Worm (Caenorhabditis elegans) whole organism, early embryonic: ENCODE results near the gene Y53C12A.3.
A peak's percentile ranks its signal among the peaks of the same experiment; 100 is the strongest.

Experiments used
- B0310.2 ChIP-seq: sonication (generic microtip); optimal IDR thresholded peaks from 2 replicates; lab custom pipeline; 2016; ENCODE audit warnings: mild to moderate bottlenecking, missing genetic modification characterization, missing compliant biosample characterization
- F13C5.2 ChIP-seq: sonication (generic microtip); optimal IDR thresholded peaks from 2 replicates; lab custom pipeline; 2017; ENCODE audit warnings: mild to moderate bottlenecking, missing genetic modification characterization, inconsistent platforms, missing compliant biosample characterization
- aly-1 ChIP-seq: sonication (generic microtip); optimal IDR thresholded peaks from 2 replicates; lab custom pipeline; 2016; ENCODE audit warnings: missing genetic modification characterization, missing compliant biosample characterization
- ama-1 ChIP-seq: fragments of 150-350 bp; optimal IDR thresholded peaks from 2 replicates; lab custom pipeline; 2014
- ceh-13 ChIP-seq: fragments of 200-800 bp; sonication (Bioruptor generic); optimal IDR thresholded peaks from 2 replicates; lab custom pipeline; 2018; ENCODE audit warnings: mild to moderate bottlenecking, missing genetic modification characterization, missing compliant biosample characterization
- ceh-36 ChIP-seq: sonication (generic microtip); optimal IDR thresholded peaks from 2 replicates; lab custom pipeline; 2016; ENCODE audit warnings: missing genetic modification characterization, inconsistent platforms, missing compliant biosample characterization
- ets-7 ChIP-seq: sonication (generic microtip); optimal IDR thresholded peaks from 2 replicates; lab custom pipeline; 2016; ENCODE audit warnings: missing genotype, missing genetic modification characterization, missing compliant biosample characterization
- flt-1 ChIP-seq: fragments of 200-800 bp; sonication (Bioruptor generic); IDR thresholded peaks from 2 replicates; pipeline ENCODE4 v1.3.6; 2022; ENCODE audit warnings: missing genetic modification characterization, missing compliant biosample characterization
- hmbx-1 ChIP-seq: sonication (generic microtip); optimal IDR thresholded peaks from 2 replicates; lab custom pipeline; 2016; ENCODE audit warnings: mild to moderate bottlenecking, missing genetic modification characterization, missing compliant biosample characterization
- hmg-4 ChIP-seq: fragments of 200-800 bp; sonication (Bioruptor generic); optimal IDR thresholded peaks from 2 replicates; lab custom pipeline; 2018; ENCODE audit warnings: mild to moderate bottlenecking, missing genetic modification characterization, missing compliant biosample characterization
- hnd-1 ChIP-seq: sonication (generic microtip); optimal IDR thresholded peaks from 2 replicates; lab custom pipeline; 2016; ENCODE audit warnings: missing genetic modification characterization, missing compliant biosample characterization
- pes-1 ChIP-seq: fragments of 200-800 bp; sonication (Bioruptor generic); IDR thresholded peaks from 2 replicates; pipeline ENCODE4 v1.3.6; 2022; ENCODE audit warnings: missing genetic modification reagents, missing genetic modification characterization, missing compliant biosample characterization
- scrt-1 ChIP-seq: fragments of 200-800 bp; sonication (Bioruptor generic); IDR thresholded peaks from 2 replicates; pipeline ENCODE4 v1.3.6; 2022; ENCODE audit warnings: missing genetic modification characterization, missing compliant biosample characterization
- sea-1 ChIP-seq: fragments of 200-800 bp; sonication (Bioruptor generic); conservative IDR thresholded peaks from 2 replicates; pipeline ENCODE4 v1.3.6; 2022; ENCODE audit warnings: missing genetic modification characterization, missing compliant biosample characterization
- tbx-11 ChIP-seq: fragments of 200-800 bp; sonication (Bioruptor generic); IDR thresholded peaks from 2 replicates; pipeline ENCODE4 v1.3.6; 2022; ENCODE audit warnings: missing genetic modification characterization, missing compliant biosample characterization
- tbx-37 ChIP-seq: fragments of 200-800 bp; sonication (Bioruptor generic); conservative IDR thresholded peaks from 2 replicates; pipeline ENCODE4 v1.3.6; 2022; ENCODE audit warnings: missing genetic modification reagents, missing genetic modification characterization, missing compliant biosample characterization
- tra-4 ChIP-seq: sonication (generic microtip); optimal IDR thresholded peaks from 2 replicates; lab custom pipeline; 2017; ENCODE audit warnings: missing genetic modification characterization, missing compliant biosample characterization

The Y53C12A.3 gene

ce11 chrII:9706207-9706606 is at the start of gene Y53C12A.3:
Gene Y53C12A.3, minus strand, starts transcription at chrII:9706240.
- TF ChIP-seq hnd-1 (tag; lab: Kevin White, UChicago) (no peak), F13C5.2 (tag; lab: Kevin White, UChicago) (peak; percentile 16)

ce11 chrII:9755425-9755824 is 49.4 kb upstream of the Y53C12A.3 start:
- TF ChIP-seq flt-1 (GFP tag; lab: Robert Waterston, UW) = no peak
- no peak for TF ChIP-seq pes-1 (GFP tag; lab: Robert Waterston, UW)

- TF ChIP-seq hmg-4 (GFP tag; lab: Kevin White, UChicago) = no peak
Observed at ce11 chrII:9753730-9754129, 47.7 kb upstream of the Y53C12A.3 start, which contains the start of gene ZK1321.1. Gene ZK1321.1, plus strand, starts transcription at chrII:9754030.

ce11 chrII:9753056-9753455 is 47.0 kb upstream of the Y53C12A.3 start, which contains the start of gene Y53C12B.7:
Gene Y53C12B.7, minus strand, starts transcription at chrII:9753218.
- TF ChIP-seq tbx-37 (no peak), ceh-36 (no peak), ama-1 (lab: Kevin White, UChicago) (no peak), pes-1 (GFP tag; lab: Robert Waterston, UW) (no peak), scrt-1 (GFP tag; lab: Robert Waterston, UW) (no peak), hmg-4 (GFP tag; lab: Kevin White, UChicago) (no peak), F13C5.2 (tag; lab: Kevin White, UChicago) (no peak), aly-1 (tag; lab: Kevin White, UChicago) (no peak), tbx-11 (GFP tag; lab: Robert Waterston, UW) (no peak), flt-1 (GFP tag; lab: Robert Waterston, UW) (no peak), B0310.2 (tag; lab: Kevin White, UChicago) (no peak)

- no peak for TF ChIP-seq B0310.2 (tag; lab: Kevin White, UChicago)
- no peak for TF ChIP-seq pes-1 (GFP tag; lab: Robert Waterston, UW)
- no peak for TF ChIP-seq flt-1 (GFP tag; lab: Robert Waterston, UW)
Observed at ce11 chrII:9752278-9752677, 46.2 kb upstream of the Y53C12A.3 start.

- TF ChIP-seq ceh-36 (no peak), tbx-11 (GFP tag; lab: Robert Waterston, UW) (no peak), F13C5.2 (tag; lab: Kevin White, UChicago) (no peak), hmg-4 (GFP tag; lab: Kevin White, UChicago) (no peak), tra-4 (tag; lab: Kevin White, UChicago) (no peak), flt-1 (GFP tag; lab: Robert Waterston, UW) (no peak), sea-1 (GFP tag; lab: Robert Waterston, UW) (no peak)
Observed at ce11 chrII:9746069-9746468, 40.0 kb upstream of the Y53C12A.3 start, which contains the start of the genes Y53C12B.1 and nos-3. Gene Y53C12B.1, minus strand, starts transcription at chrII:9746078. Gene nos-3, plus strand, starts transcription at chrII:9746316.

- TF ChIP-seq tbx-37 = no peak
Observed at ce11 chrII:9742784-9743183, 36.7 kb upstream of the Y53C12A.3 start, which contains the start of gene pno-1. Gene pno-1, minus strand, starts transcription at chrII:9742884.

ce11 chrII:9741400-9741799 is 35.4 kb upstream of the Y53C12A.3 start:
- no peak for TF ChIP-seq hmg-4 (GFP tag; lab: Kevin White, UChicago)

ce11 chrII:9740552-9740951 is 34.5 kb upstream of the Y53C12A.3 start:
- TF ChIP-seq ceh-13 (GFP tag; lab: Kevin White, UChicago) (no peak), hmg-4 (GFP tag; lab: Kevin White, UChicago) (no peak), tbx-37 (no peak), aly-1 (tag; lab: Kevin White, UChicago) (no peak), flt-1 (GFP tag; lab: Robert Waterston, UW) (no peak)

- TF ChIP-seq flt-1 (GFP tag; lab: Robert Waterston, UW) (no peak), tbx-11 (GFP tag; lab: Robert Waterston, UW) (no peak), ama-1 (lab: Kevin White, UChicago) (no peak), pes-1 (GFP tag; lab: Robert Waterston, UW) (no peak), scrt-1 (GFP tag; lab: Robert Waterston, UW) (no peak)
Observed at ce11 chrII:9738820-9739219, 32.8 kb upstream of the Y53C12A.3 start.

- TF ChIP-seq hmbx-1 (tag; lab: Kevin White, UChicago) (no peak), tbx-37 (no peak), ama-1 (lab: Kevin White, UChicago) (no peak), sea-1 (GFP tag; lab: Robert Waterston, UW) (no peak), B0310.2 (tag; lab: Kevin White, UChicago) (no peak), aly-1 (tag; lab: Kevin White, UChicago) (no peak), tra-4 (tag; lab: Kevin White, UChicago) (no peak), pes-1 (GFP tag; lab: Robert Waterston, UW) (no peak), tbx-11 (GFP tag; lab: Robert Waterston, UW) (no peak), ceh-36 (no peak), F13C5.2 (tag; lab: Kevin White, UChicago) (no peak), scrt-1 (GFP tag; lab: Robert Waterston, UW) (no peak), hmg-4 (GFP tag; lab: Kevin White, UChicago) (no peak), ceh-13 (GFP tag; lab: Kevin White, UChicago) (no peak), hnd-1 (tag; lab: Kevin White, UChicago) (no peak), ets-7 (tag; lab: Kevin White, UChicago) (no peak), flt-1 (GFP tag; lab: Robert Waterston, UW) (no peak)
Observed at ce11 chrII:9735785-9736184, 29.7 kb upstream of the Y53C12A.3 start.
